Worm (Caenorhabditis elegans) whole organism, mixed stage, embryonic: ENCODE measurements around the gene grd-7.

ENCODE experiments used
- M03D4.4 ChIP-seq: sonication (generic microtip); optimal IDR thresholded peaks from 2 replicates; lab custom pipeline; 2017; ENCODE audit warnings: mild to moderate bottlenecking, missing genetic modification characterization, missing compliant biosample characterization
- bed-3 ChIP-seq: fragments of 200-800 bp; sonication (Bioruptor generic); optimal IDR thresholded peaks from 3 replicates; lab custom pipeline; 2018; ENCODE audit warnings: mild to moderate bottlenecking, missing genetic modification characterization, moderate library complexity, missing compliant biosample characterization
- blmp-1 ChIP-seq: fragments of 150-350 bp; optimal IDR thresholded peaks from 2 replicates; lab custom pipeline; 2014; ENCODE audit warnings: missing biosample characterization, missing genetic modification characterization
- ceh-39 ChIP-seq: fragments of 150-350 bp; optimal IDR thresholded peaks from 2 replicates; lab custom pipeline; 2014; ENCODE audit warnings: missing biosample characterization, missing genetic modification characterization
- ceh-83 ChIP-seq: fragments of 200-800 bp; sonication (Bioruptor generic); optimal IDR thresholded peaks from 2 replicates; lab custom pipeline; 2018; ENCODE audit warnings: mild to moderate bottlenecking, missing genetic modification characterization, missing compliant biosample characterization
- ces-1 ChIP-seq: fragments of 150-350 bp; optimal IDR thresholded peaks from 2 replicates; lab custom pipeline; 2014; ENCODE audit warnings: missing biosample characterization, missing genetic modification reagents, missing genetic modification characterization
- cnd-1 ChIP-seq: fragments of 200-800 bp; sonication (Bioruptor generic); optimal IDR thresholded peaks from 2 replicates; lab custom pipeline; 2018; ENCODE audit warnings: mild to moderate bottlenecking, missing genetic modification characterization, missing compliant biosample characterization
- elt-1 ChIP-seq: sonication (generic microtip); optimal IDR thresholded peaks from 2 replicates; lab custom pipeline; 2017; ENCODE audit warnings: missing genetic modification characterization, mild to moderate bottlenecking, missing compliant biosample characterization, antibody characterized with exemption, moderate library complexity, borderline replicate concordance; ENCODE audit not compliant: insufficient read depth
- elt-3 ChIP-seq: fragments of 150-350 bp; optimal IDR thresholded peaks from 2 replicates; lab custom pipeline; 2014; ENCODE audit warnings: missing biosample characterization, missing genetic modification characterization
- flh-1 ChIP-seq: fragments of 200-800 bp; sonication (Bioruptor generic); optimal IDR thresholded peaks from 2 replicates; lab custom pipeline; 2018; ENCODE audit warnings: mild to moderate bottlenecking, missing genetic modification characterization, moderate library complexity, missing compliant biosample characterization
- hlh-1 ChIP-seq: fragments of 150-350 bp; optimal IDR thresholded peaks from 2 replicates; lab custom pipeline; 2014; ENCODE audit warnings: missing biosample characterization, missing genetic modification reagents, missing genetic modification characterization
- lin-32 ChIP-seq: fragments of 200-800 bp; sonication (Bioruptor generic); optimal IDR thresholded peaks from 2 replicates; lab custom pipeline; 2018; ENCODE audit warnings: mild to moderate bottlenecking, missing genetic modification characterization, missing compliant biosample characterization
- lsy-2 ChIP-seq: fragments of 150-350 bp; optimal IDR thresholded peaks from 2 replicates; lab custom pipeline; 2014; ENCODE audit warnings: missing biosample characterization, missing genetic modification characterization
- mab-5 ChIP-seq: fragments of 150-350 bp; optimal IDR thresholded peaks from 2 replicates; lab custom pipeline; 2014; ENCODE audit warnings: missing biosample characterization, missing genetic modification characterization
- mep-1 ChIP-seq: fragments of 150-350 bp; optimal IDR thresholded peaks from 2 replicates; lab custom pipeline; 2017; ENCODE audit warnings: missing biosample characterization, missing genetic modification reagents, missing genetic modification characterization, inconsistent platforms
- mls-2 ChIP-seq: sonication (generic microtip); optimal IDR thresholded peaks from 2 replicates; lab custom pipeline; 2016; ENCODE audit warnings: mild to moderate bottlenecking, missing genetic modification characterization, moderate library complexity, missing compliant biosample characterization
- nhr-12 ChIP-seq: fragments of 150-350 bp; optimal IDR thresholded peaks from 2 replicates; lab custom pipeline; 2014; ENCODE audit warnings: missing biosample characterization, missing genetic modification characterization
- nhr-2 ChIP-seq: fragments of 150-350 bp; optimal IDR thresholded peaks from 2 replicates; lab custom pipeline; 2014; ENCODE audit warnings: missing biosample characterization, missing genetic modification characterization
- nhr-237 ChIP-seq: fragments of 150-350 bp; optimal IDR thresholded peaks from 2 replicates; lab custom pipeline; 2014; ENCODE audit warnings: missing biosample characterization, missing genetic modification characterization
- nhr-28 ChIP-seq: fragments of 150-350 bp; optimal IDR thresholded peaks from 2 replicates; lab custom pipeline; 2014; ENCODE audit warnings: missing biosample characterization, missing genetic modification characterization
- nhr-76 ChIP-seq: sonication (generic microtip); optimal IDR thresholded peaks from 2 replicates; lab custom pipeline; 2017; ENCODE audit warnings: missing biosample characterization, missing genetic modification characterization
- pha-4 ChIP-seq: fragments of 150-350 bp; optimal IDR thresholded peaks from 2 replicates; lab custom pipeline; 2018; ENCODE audit warnings: missing biosample characterization, missing genetic modification reagents, missing genetic modification characterization
- sem-2 ChIP-seq: fragments of 200-800 bp; sonication (Bioruptor generic); optimal IDR thresholded peaks from 2 replicates; lab custom pipeline; 2018; ENCODE audit warnings: mild to moderate bottlenecking, missing genetic modification characterization, missing compliant biosample characterization
- snpc-4 ChIP-seq: fragments of 150-350 bp; optimal IDR thresholded peaks from 2 replicates; lab custom pipeline; 2014; ENCODE audit warnings: missing biosample characterization, missing genetic modification characterization
- sptf-1 ChIP-seq: sonication (generic microtip); optimal IDR thresholded peaks from 2 replicates; lab custom pipeline; 2017; ENCODE audit warnings: mild to moderate bottlenecking, missing genetic modification characterization, moderate library complexity, missing compliant biosample characterization
- tbx-8 ChIP-seq: fragments of 200-800 bp; sonication (Bioruptor generic); optimal IDR thresholded peaks from 2 replicates; lab custom pipeline; 2018; ENCODE audit warnings: mild to moderate bottlenecking, missing genetic modification characterization, moderate library complexity, missing compliant biosample characterization
- unc-120 ChIP-seq: sonication (generic microtip); optimal IDR thresholded peaks from 2 replicates; lab custom pipeline; 2017; ENCODE audit warnings: missing genetic modification characterization, missing compliant biosample characterization; ENCODE audit not compliant: poor library complexity, severe bottlenecking
- unc-39 ChIP-seq: fragments of 150-350 bp; optimal IDR thresholded peaks from 2 replicates; lab custom pipeline; 2014; ENCODE audit warnings: missing biosample characterization, missing genetic modification characterization
- zip-8 ChIP-seq: fragments of 150-350 bp; optimal IDR thresholded peaks from 2 replicates; lab custom pipeline; 2014; ENCODE audit warnings: missing biosample characterization, missing genetic modification characterization
- ztf-11 ChIP-seq: fragments of 150-350 bp; optimal IDR thresholded peaks from 2 replicates; lab custom pipeline; 2014; ENCODE audit warnings: missing biosample characterization, missing genetic modification characterization

grd-7 gene

ce11 chrX:7234074-7234453, 35.2 kb downstream of the grd-7 start:
- TF ChIP-seq unc-39 = no peak
- TF ChIP-seq lin-32 (GFP tag; lab: Kevin White, UChicago) = no peak
- TF ChIP-seq mab-5 = no peak
- TF ChIP-seq hlh-1 (tag; lab: Kevin White, UChicago) = no peak
- TF ChIP-seq, all 35 proteins: peak for 0

ce11 chrX:7233127-7234073, 35.9 kb downstream of the grd-7 start:
- TF ChIP-seq ces-1 (GFP tag; lab: Kevin White, UChicago) = peak; percentile 35
- TF ChIP-seq lsy-2 (tag; lab: Kevin White, UChicago) = no peak
- TF ChIP-seq, all 35 proteins: peak for 1

ce11 chrX:7232158-7232822, 37.0 kb downstream of the grd-7 start:
- TF ChIP-seq mls-2 (tag; lab: Kevin White, UChicago) (peak; percentile 70), blmp-1 (no peak), nhr-237 (tag; lab: Kevin White, UChicago) (no peak), bed-3 (no peak), ces-1 (GFP tag; lab: Kevin White, UChicago) (peak; percentile 76), cnd-1 (tag; lab: Kevin White, UChicago) (no peak), nhr-12 (no peak), nhr-2 (peak; percentile 32), lin-32 (GFP tag; lab: Kevin White, UChicago) (peak; percentile 0), lsy-2 (tag; lab: Kevin White, UChicago) (no peak), sptf-1 (tag; lab: Kevin White, UChicago) (no peak), ceh-83 (GFP tag; lab: Kevin White, UChicago) (no peak), ztf-11 (tag; lab: Kevin White, UChicago) (no peak), unc-120 (tag; lab: Kevin White, UChicago) (peak; percentile 60), mab-5 (no peak), elt-1 (tag; lab: Kevin White, UChicago) (no peak), nhr-76 (tag; lab: Kevin White, UChicago) (no peak), sem-2 (GFP tag; lab: Kevin White, UChicago) (no peak), hlh-1 (tag; lab: Kevin White, UChicago) (peak; percentile 21), mep-1 (tag; lab: Kevin White, UChicago) (no peak), nhr-28 (no peak), unc-39 (no peak)

DNA sequence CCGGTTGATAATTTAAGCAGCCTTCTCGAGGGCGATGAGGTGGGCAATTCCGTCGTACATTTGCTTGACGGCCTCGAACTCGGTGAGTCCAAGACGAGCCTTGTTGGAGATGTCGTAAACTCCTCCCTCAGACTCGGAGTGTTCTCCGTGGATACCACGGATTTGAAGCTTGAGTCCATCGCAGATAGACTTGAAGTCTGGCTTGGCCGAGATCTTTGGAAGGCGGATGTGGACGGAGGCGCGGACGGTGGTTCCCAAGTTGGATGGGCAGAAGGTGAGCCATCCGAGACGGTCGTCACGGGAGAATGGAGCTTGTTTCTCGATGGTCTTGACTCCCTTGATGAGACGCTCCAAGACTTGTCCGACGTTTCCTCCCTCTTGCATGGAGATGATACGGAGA, 38.4 kb downstream of the grd-7 start:
- no peak for TF ChIP-seq blmp-1
- no peak for TF ChIP-seq sptf-1 (tag; lab: Kevin White, UChicago)
- no peak for TF ChIP-seq unc-120 (tag; lab: Kevin White, UChicago)
- no peak for TF ChIP-seq ces-1 (GFP tag; lab: Kevin White, UChicago)
- no peak for TF ChIP-seq nhr-28
- no peak for TF ChIP-seq pha-4 (tag; lab: Kevin White, UChicago)
- TF ChIP-seq mep-1 (tag; lab: Kevin White, UChicago) = no peak
- no peak for TF ChIP-seq elt-1 (tag; lab: Kevin White, UChicago)
- TF ChIP-seq elt-3 (tag; lab: Kevin White, UChicago) = no peak
- TF ChIP-seq M03D4.4 = no peak
- TF ChIP-seq cnd-1 (tag; lab: Kevin White, UChicago) = no peak
- TF ChIP-seq mab-5 = no peak
- no peak for TF ChIP-seq lsy-2 (tag; lab: Kevin White, UChicago)
- no peak for TF ChIP-seq mls-2 (tag; lab: Kevin White, UChicago)
- no peak for TF ChIP-seq nhr-76 (tag; lab: Kevin White, UChicago)
- TF ChIP-seq snpc-4 (tag; lab: Kevin White, UChicago) = no peak
- TF ChIP-seq flh-1 (GFP tag; lab: Kevin White, UChicago) = no peak

ce11 chrX:7230321-7230720, 39.0 kb downstream of the grd-7 start:
- TF ChIP-seq sptf-1 (tag; lab: Kevin White, UChicago) (no peak), unc-39 (no peak), nhr-237 (tag; lab: Kevin White, UChicago) (no peak), blmp-1 (no peak), mls-2 (tag; lab: Kevin White, UChicago) (no peak), cnd-1 (tag; lab: Kevin White, UChicago) (no peak), tbx-8 (GFP tag; lab: Kevin White, UChicago) (no peak), ceh-83 (GFP tag; lab: Kevin White, UChicago) (no peak), M03D4.4 (no peak), sem-2 (GFP tag; lab: Kevin White, UChicago) (no peak), mep-1 (tag; lab: Kevin White, UChicago) (no peak), pha-4 (tag; lab: Kevin White, UChicago) (no peak), nhr-76 (tag; lab: Kevin White, UChicago) (no peak), nhr-28 (no peak), zip-8 (tag; lab: Kevin White, UChicago) (no peak), ceh-39 (tag; lab: Kevin White, UChicago) (no peak), nhr-2 (no peak), ces-1 (GFP tag; lab: Kevin White, UChicago) (no peak), elt-3 (tag; lab: Kevin White, UChicago) (no peak)
- TF ChIP-seq, all 35 proteins: peak for 0
